Worm (Caenorhabditis elegans): ENCODE data around the gene col-72.

col-72 gene

DNA sequence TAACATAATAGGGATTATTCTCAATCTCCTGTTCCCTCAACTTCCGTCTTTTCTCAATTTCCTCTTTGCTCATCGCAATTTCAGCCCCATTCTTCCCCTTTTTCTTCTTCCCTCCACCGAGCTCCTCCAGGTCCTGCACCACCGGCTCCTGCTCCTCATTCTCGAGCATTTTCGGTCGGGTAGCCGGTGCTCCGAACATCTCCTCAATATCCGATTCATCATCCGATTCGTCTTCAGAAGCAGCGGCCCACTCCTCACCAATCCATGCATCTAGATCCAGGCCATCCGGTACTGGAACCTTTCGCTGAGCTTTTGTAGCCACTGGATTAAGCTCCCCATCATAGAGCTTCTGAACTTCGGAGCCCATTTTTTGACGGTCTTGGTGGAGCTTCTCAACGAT is 16.2 kb upstream of the col-72 start:
- no peak for TF ChIP-seq nhr-67 (tag; optimal IDR thresholded peaks at IDR 0.05)

DNA sequence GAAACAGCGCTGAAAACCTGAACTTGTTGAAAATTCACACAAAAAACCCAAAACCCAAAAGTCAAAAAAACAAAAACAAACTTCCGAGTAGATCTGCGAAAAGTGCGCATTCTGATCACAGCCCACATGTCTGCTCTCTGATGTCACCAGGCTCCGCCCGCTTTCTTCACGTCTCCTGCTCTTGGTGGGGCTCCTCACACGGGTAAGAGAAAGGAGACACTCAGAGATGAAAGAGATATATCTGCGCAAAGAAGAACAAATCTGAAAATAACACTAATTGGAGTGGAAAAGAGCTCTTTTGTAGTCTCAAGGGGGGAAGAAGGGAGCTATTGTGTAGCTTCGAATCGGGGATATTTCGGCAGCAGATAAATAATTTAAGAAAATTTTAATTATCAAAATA is 4.3 kb upstream of the col-72 start, which contains the start of gene ncs-6:
TSS of gene ncs-6 (minus strand) at position 261 of the 400 bp plus-strand sequence.
- TF ChIP-seq nhr-76 (tag; optimal IDR thresholded peaks at IDR 0.05): no peak
- no peak for TF ChIP-seq unc-62 (GFP tag; optimal IDR thresholded peaks at IDR 0.05)
- no peak for TF ChIP-seq eor-1 (tag; optimal IDR thresholded peaks at IDR 0.05)

DNA sequence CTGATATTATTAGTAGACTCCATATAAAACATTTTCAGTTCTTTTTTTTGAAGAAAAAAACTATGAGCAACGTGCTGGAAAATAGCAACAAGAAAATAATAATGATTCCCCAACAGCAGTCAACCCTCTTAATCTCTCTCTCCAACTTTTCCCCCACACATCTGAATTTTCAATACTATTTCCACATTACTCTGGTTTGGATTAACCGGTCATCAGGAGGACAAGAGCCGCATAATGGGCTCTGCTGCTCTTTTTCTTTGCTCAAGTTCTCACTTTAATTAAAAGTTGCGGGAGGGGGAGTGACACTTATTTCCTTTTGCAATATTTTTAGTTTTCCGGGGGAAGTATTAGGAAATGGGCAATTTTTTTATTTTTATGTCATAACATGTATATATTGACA is 3.5 kb upstream of the col-72 start:
- no peak for TF ChIP-seq ztf-11 (tag; optimal IDR thresholded peaks at IDR 0.05)
- no peak for TF ChIP-seq R02D3.7 (tag; optimal IDR thresholded peaks at IDR 0.05)
- no peak for TF ChIP-seq snpc-4 (tag; optimal IDR thresholded peaks at IDR 0.05)
- no peak for TF ChIP-seq zag-1 (tag; optimal IDR thresholded peaks at IDR 0.05)
- TF ChIP-seq nhr-25 (tag; optimal IDR thresholded peaks at IDR 0.05): no peak
- TF ChIP-seq ceh-9 (tag; optimal IDR thresholded peaks at IDR 0.05): no peak
- TF ChIP-seq egl-5 (tag; optimal IDR thresholded peaks at IDR 0.05): no peak
- TF ChIP-seq daf-12 (tag; optimal IDR thresholded peaks at IDR 0.05): no peak
- TF ChIP-seq lsy-12 (tag; optimal IDR thresholded peaks at IDR 0.05): no peak
- no peak for TF ChIP-seq eor-1 (tag; optimal IDR thresholded peaks at IDR 0.05)
- no peak for TF ChIP-seq nhr-23 (tag; optimal IDR thresholded peaks at IDR 0.05)
- TF ChIP-seq nhr-28 (tag; optimal IDR thresholded peaks at IDR 0.05): no peak
- no peak for TF ChIP-seq nfya-1 (tag; optimal IDR thresholded peaks at IDR 0.05; ENCODE audit: insufficient read depth)
- TF ChIP-seq nhr-12 (tag; optimal IDR thresholded peaks at IDR 0.05): no peak
- TF ChIP-seq pha-4 (tag; optimal IDR thresholded peaks at IDR 0.05): no peak
- TF ChIP-seq jun-1 (tag; optimal IDR thresholded peaks at IDR 0.05): no peak
- TF ChIP-seq ZK546.5 (tag; optimal IDR thresholded peaks at IDR 0.05): no peak

- TF ChIP-seq nhr-23 (tag; optimal IDR thresholded peaks at IDR 0.05) (peak; percentile 70), nhr-43 (tag; optimal IDR thresholded peaks at IDR 0.05; ENCODE audit: poor library complexity, severe bottlenecking) (peak; percentile 33), nfya-1 (tag; optimal IDR thresholded peaks at IDR 0.05; ENCODE audit: insufficient read depth) (peak; percentile 75), lin-15B (tag; optimal IDR thresholded peaks at IDR 0.05) (peak; percentile 83), snpc-4 (tag; optimal IDR thresholded peaks at IDR 0.05) (peak; percentile 2), lin-39 (tag; optimal IDR thresholded peaks at IDR 0.05) (peak; percentile 52), nhr-11 (tag; optimal IDR thresholded peaks at IDR 0.05) (peak; percentile 42), pha-4 (tag; optimal IDR thresholded peaks at IDR 0.05) (peak; percentile 49), R02D3.7 (tag; optimal IDR thresholded peaks at IDR 0.05) (peak; percentile 14)
These were observed 450 bp downstream of the col-72 start for ce11 chrII:3523547-3523946.

- TF ChIP-seq skn-1 (tag; optimal IDR thresholded peaks at IDR 0.05): peak; percentile 27
- peak; percentile 73 for TF ChIP-seq lin-15B (tag; optimal IDR thresholded peaks at IDR 0.05)
- TF ChIP-seq lsy-12 (tag; optimal IDR thresholded peaks at IDR 0.05): peak; percentile 4
- TF ChIP-seq nhr-23 (tag; optimal IDR thresholded peaks at IDR 0.05): peak; percentile 40
- TF ChIP-seq pha-4 (tag; optimal IDR thresholded peaks at IDR 0.05): peak; percentile 30
- peak; percentile 31 for TF ChIP-seq lin-39 (tag; optimal IDR thresholded peaks at IDR 0.05)
- TF ChIP-seq nfya-1 (tag; optimal IDR thresholded peaks at IDR 0.05; ENCODE audit: insufficient read depth): peak; percentile 45
- no peak for TF ChIP-seq jun-1 (tag; optimal IDR thresholded peaks at IDR 0.05)
- TF ChIP-seq aly-2 (tag; optimal IDR thresholded peaks at IDR 0.05): no peak
- TF ChIP-seq nhr-77 (tag; optimal IDR thresholded peaks at IDR 0.05): no peak
- peak; percentile 8 for TF ChIP-seq pqm-1 (tag; optimal IDR thresholded peaks at IDR 0.05)
- TF ChIP-seq elt-2 (tag; optimal IDR thresholded peaks at IDR 0.05): peak; percentile 42
- peak; percentile 38 for TF ChIP-seq nhr-43 (tag; optimal IDR thresholded peaks at IDR 0.05; ENCODE audit: poor library complexity, severe bottlenecking)
- peak; percentile 79 for TF ChIP-seq hmg-11 (tag; optimal IDR thresholded peaks at IDR 0.05)
- peak; percentile 25 for TF ChIP-seq snpc-4 (tag; optimal IDR thresholded peaks at IDR 0.05)
- TF ChIP-seq nhr-12 (tag; optimal IDR thresholded peaks at IDR 0.05): no peak
- TF ChIP-seq nhr-25 (tag; optimal IDR thresholded peaks at IDR 0.05): peak; percentile 3
- TF ChIP-seq sea-2 (GFP tag; optimal IDR thresholded peaks at IDR 0.05): no peak
These were observed 2.8 kb downstream of the col-72 start, which contains the start of gene W09G10.9 for ce11 chrII:3520988-3521850. TSS of gene W09G10.9 (plus strand) at chrII:3521800.

Measured in whole organism, L3 larva.